Fruit fly (Drosophila melanogaster): ENCODE data around the gene CG7950.

Gene CG7950

dm6 chr3R:30066004-30066403 is 9.3 kb downstream of the CG7950 start:
- TF ChIP-seq Eip78C (GFP tag) = peak; percentile 25
- TF ChIP-seq CG6276 (GFP tag; optimal IDR thresholded peaks at IDR 0.05) = no peak

dm6 chr3R:30070198-30070597 is 13.5 kb downstream of the CG7950 start:
- TF ChIP-seq CG10631 (GFP tag; optimal IDR thresholded peaks at IDR 0.05) = no peak
- no peak for TF ChIP-seq Sox14 (GFP tag; optimal IDR thresholded peaks at IDR 0.05)
- TF ChIP-seq CG9139 (GFP tag; optimal IDR thresholded peaks at IDR 0.05) = no peak
- no peak for TF ChIP-seq Sox102F (GFP tag; optimal IDR thresholded peaks at IDR 0.05)
- no peak for TF ChIP-seq svp (GFP tag)
- no peak for TF ChIP-seq CG34406 (GFP tag; optimal IDR thresholded peaks at IDR 0.05)
- TF ChIP-seq Eip93F (GFP tag; optimal IDR thresholded peaks at IDR 0.05) = no peak
- TF ChIP-seq spab (GFP tag; optimal IDR thresholded peaks at IDR 0.05) = no peak
- no peak for TF ChIP-seq pdm3 (GFP tag; optimal IDR thresholded peaks at IDR 0.05)
- no peak for TF ChIP-seq Blimp-1 (GFP tag; optimal IDR thresholded peaks at IDR 0.05)
- TF ChIP-seq ss (GFP tag; optimal IDR thresholded peaks at IDR 0.05) = no peak
- TF ChIP-seq CG1621 (tag; optimal IDR thresholded peaks at IDR 0.05) = no peak
- TF ChIP-seq Lpt (GFP tag; optimal IDR thresholded peaks at IDR 0.05) = no peak
- TF ChIP-seq CG6792 (GFP tag; optimal IDR thresholded peaks at IDR 0.05) = no peak

- peak; percentile 17 for TF ChIP-seq lz (GFP tag; optimal IDR thresholded peaks at IDR 0.05)
- TF ChIP-seq fkh (GFP tag; optimal IDR thresholded peaks at IDR 0.05) = no peak
- peak; percentile 7 for TF ChIP-seq CG8632 (GFP tag; optimal IDR thresholded peaks at IDR 0.05)
- peak; percentile 44 for TF ChIP-seq esn (GFP tag; optimal IDR thresholded peaks at IDR 0.05)
- no peak for TF ChIP-seq Blimp-1 (GFP tag; optimal IDR thresholded peaks at IDR 0.05)
- no peak for TF ChIP-seq CG9139 (GFP tag; optimal IDR thresholded peaks at IDR 0.05)
- TF ChIP-seq Ets96B (tag; optimal IDR thresholded peaks at IDR 0.05) = no peak
- TF ChIP-seq CG6276 (GFP tag; optimal IDR thresholded peaks at IDR 0.05) = peak; percentile 35
- TF ChIP-seq Lpt (GFP tag; optimal IDR thresholded peaks at IDR 0.05) = no peak
- TF ChIP-seq CG11294 (GFP tag; IDR thresholded peaks at IDR 0.05) = 0 out of 2 replicates have a peak, but pooled peaks have one; percentile 18
- TF ChIP-seq Hr4 (GFP tag; optimal IDR thresholded peaks at IDR 0.05) = peak; percentile 37
- TF ChIP-seq Hr39 (GFP tag; optimal IDR thresholded peaks at IDR 0.05) = peak; percentile 48
- no peak for TF ChIP-seq fd59A (GFP tag; optimal IDR thresholded peaks at IDR 0.05)
- no peak for TF ChIP-seq Eip93F (GFP tag; optimal IDR thresholded peaks at IDR 0.05)
- TF ChIP-seq svp (GFP tag) = peak; percentile 87
- TF ChIP-seq CG11762 (GFP tag; optimal IDR thresholded peaks at IDR 0.05; ENCODE audit: insufficient read depth) = no peak
- no peak for TF ChIP-seq pdm3 (GFP tag; optimal IDR thresholded peaks at IDR 0.05)
- TF ChIP-seq dac (GFP tag; optimal IDR thresholded peaks at IDR 0.05) = no peak
- peak; percentile 7 for TF ChIP-seq Sox14 (GFP tag; optimal IDR thresholded peaks at IDR 0.05)
- TF ChIP-seq CG7368 (GFP tag; optimal IDR thresholded peaks at IDR 0.05) = peak; percentile 23
- TF ChIP-seq Gug (GFP tag; IDR thresholded peaks at IDR 0.05) = no peak
- TF ChIP-seq CG8119 (GFP tag; IDR thresholded peaks at IDR 0.05) = peak; percentile 42; the same call in 2 of the 3 replicates
- peak; percentile 5 for TF ChIP-seq CG34406 (GFP tag; optimal IDR thresholded peaks at IDR 0.05)
- peak; percentile 10 for TF ChIP-seq net (GFP tag; optimal IDR thresholded peaks at IDR 0.05)
- TF ChIP-seq acj6 (GFP tag; optimal IDR thresholded peaks at IDR 0.05) = peak; percentile 37
- TF ChIP-seq CG15336 (GFP tag; IDR thresholded peaks at IDR 0.05) = 0 out of 2 replicates have a peak, but pooled peaks have one; percentile 38
- peak; percentile 42 for TF ChIP-seq Ets21C (GFP tag; optimal IDR thresholded peaks at IDR 0.05)
- TF ChIP-seq Met (GFP tag; optimal IDR thresholded peaks at IDR 0.05) = peak; percentile 23
- TF ChIP-seq OdsH (GFP tag; optimal IDR thresholded peaks at IDR 0.05) = peak; percentile 34
- no peak for TF ChIP-seq dsx (GFP tag; optimal IDR thresholded peaks at IDR 0.05; ENCODE audit: poor library complexity, severe bottlenecking)
- peak; percentile 11 for TF ChIP-seq CG11902 (GFP tag; optimal IDR thresholded peaks at IDR 0.05)
- TF ChIP-seq CG1621 (tag; optimal IDR thresholded peaks at IDR 0.05) = no peak
- no peak for TF ChIP-seq CG6792 (GFP tag; optimal IDR thresholded peaks at IDR 0.05)
- no peak for TF ChIP-seq CG4318 (GFP tag; optimal IDR thresholded peaks at IDR 0.05)
- peak; percentile 64 for TF ChIP-seq topi (GFP tag; optimal IDR thresholded peaks at IDR 0.05)
- no peak for TF ChIP-seq CG8319 (GFP tag; optimal IDR thresholded peaks at IDR 0.05)
- TF ChIP-seq cyc (GFP tag; optimal IDR thresholded peaks at IDR 0.05) = peak; percentile 40
- no peak for TF ChIP-seq salr (GFP tag; optimal IDR thresholded peaks at IDR 0.05)
- peak; percentile 43 for TF ChIP-seq CG3919 (GFP tag; optimal IDR thresholded peaks at IDR 0.05)
- no peak for TF ChIP-seq fd85E (GFP tag; optimal IDR thresholded peaks at IDR 0.05)
- TF ChIP-seq achi (GFP tag; optimal IDR thresholded peaks at IDR 0.05) = peak; percentile 39
- TF ChIP-seq CG16779 (tag; optimal IDR thresholded peaks at IDR 0.05) = no peak
- no peak for TF ChIP-seq ss (GFP tag; optimal IDR thresholded peaks at IDR 0.05)
Observed at dm6 chr3R:30071827-30072226, 15.2 kb downstream of the CG7950 start.
